Worm (Caenorhabditis elegans): Measurements from ENCODE around the gene T25B9.11.

DNA sequence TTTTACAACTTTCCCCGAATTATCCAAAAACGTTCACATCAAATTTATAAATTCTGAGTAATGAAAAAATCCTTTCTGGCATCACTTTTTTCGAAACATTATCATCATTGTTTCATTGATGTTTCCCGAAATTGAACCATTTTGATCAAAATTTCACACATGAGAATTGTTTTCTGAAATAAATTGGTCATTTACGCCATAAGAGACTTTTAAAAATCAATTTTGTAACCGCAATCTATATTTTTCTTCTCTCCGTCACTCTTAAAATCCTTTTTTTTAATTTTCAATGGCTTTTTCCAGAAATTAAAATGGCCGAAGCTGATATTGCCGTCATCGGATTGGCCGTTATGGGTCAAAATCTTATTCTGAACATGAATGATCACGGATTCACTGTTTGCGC lies 5.0 kb downstream of the T25B9.11 start, which contains the start of gene T25B9.9:
- TF ChIP-seq unc-62 (GFP tag; optimal IDR thresholded peaks at IDR 0.05) (no peak), nhr-11 (tag; optimal IDR thresholded peaks at IDR 0.05) (no peak), skn-1 (tag; optimal IDR thresholded peaks at IDR 0.05) (no peak), egl-27 (tag; optimal IDR thresholded peaks at IDR 0.05) (no peak), nhr-25 (tag; optimal IDR thresholded peaks at IDR 0.05) (no peak), nhr-77 (tag; optimal IDR thresholded peaks at IDR 0.05) (no peak), lin-39 (tag; optimal IDR thresholded peaks at IDR 0.05) (no peak), ztf-11 (tag; optimal IDR thresholded peaks at IDR 0.05) (no peak), lsy-2 (tag; optimal IDR thresholded peaks at IDR 0.05) (no peak)

Measured in whole organism, L2 larva.